Fruit fly (Drosophila melanogaster): ENCODE results near the gene CG5191.

dm6 chr3R:20552093-20552492 is 8.6 kb upstream of the CG5191 start, which contains the start of gene Stat92E:
- no peak for TF ChIP-seq CTCF (optimal IDR thresholded peaks at IDR 0.05)
- TF ChIP-seq CG8478 (optimal IDR thresholded peaks at IDR 0.05): no peak

Measured in S2 (cell line).